Fruit fly (Drosophila melanogaster) whole organism, embryonic: ENCODE data around the gene CG9992.
A peak's percentile ranks its signal among the peaks of the same experiment; 100 is the strongest.

Experiments
- Abd-B ChIP-seq: fragments of 200-800 bp; sonication (Bioruptor generic); optimal IDR thresholded peaks from 2 replicates; lab custom pipeline; 2018; ENCODE audit warnings: missing biosample characterization, mild to moderate bottlenecking, missing genetic modification characterization, moderate library complexity
- Aef1 ChIP-seq: fragments of 200-800 bp; sonication (Bioruptor generic); IDR thresholded peaks from 3 replicates; pipeline ENCODE4 v1.3.6; 2022; ENCODE audit warnings: missing biosample characterization, missing genetic modification characterization
- Bgb ChIP-seq: fragments of 200-800 bp; sonication (Bioruptor generic); IDR thresholded peaks from 2 replicates; pipeline ENCODE4 v1.3.6; 2022; ENCODE audit warnings: missing biosample characterization, missing genetic modification characterization; ENCODE audit not compliant: partially characterized antibody
- CG10209 ChIP-seq: fragments of 200-800 bp; sonication (Bioruptor generic); optimal IDR thresholded peaks from 3 replicates; lab custom pipeline; 2017; ENCODE audit warnings: missing biosample characterization, mild to moderate bottlenecking, missing genetic modification characterization, missing genetic modification reagents
- CG10274 ChIP-seq: fragments of 200-800 bp; sonication (Bioruptor generic); optimal IDR thresholded peaks from 3 replicates; lab custom pipeline; 2017; ENCODE audit warnings: missing biosample characterization, mild to moderate bottlenecking, missing genetic modification characterization
- CG11093 ChIP-seq: fragments of 200-800 bp; sonication (Bioruptor generic); IDR thresholded peaks from 3 replicates; pipeline ENCODE4 v1.3.6; 2022; ENCODE audit warnings: missing biosample characterization, missing genetic modification characterization
- CG11560 ChIP-seq: fragments of 200-800 bp; sonication (Bioruptor generic); IDR thresholded peaks from 3 replicates; pipeline ENCODE4 v1.3.6; 2022; ENCODE audit warnings: missing biosample characterization, missing genetic modification characterization
- CG12104 ChIP-seq: fragments of 200-800 bp; sonication (Bioruptor generic); optimal IDR thresholded peaks from 3 replicates; lab custom pipeline; 2016; ENCODE audit warnings: missing biosample characterization, missing genetic modification characterization
- CG1233 ChIP-seq: fragments of 200-800 bp; sonication (Bioruptor generic); optimal IDR thresholded peaks from 4 replicates; lab custom pipeline; 2018; ENCODE audit warnings: missing biosample characterization, mild to moderate bottlenecking, missing genetic modification characterization
- CG15073 ChIP-seq: fragments of 200-800 bp; sonication (Bioruptor generic); optimal IDR thresholded peaks from 2 replicates; lab custom pipeline; 2016; ENCODE audit warnings: missing biosample characterization, missing genetic modification characterization
- CG16815 ChIP-seq: fragments of 200-800 bp; sonication (Bioruptor generic); optimal IDR thresholded peaks from 3 replicates; lab custom pipeline; 2017; ENCODE audit warnings: missing biosample characterization, mild to moderate bottlenecking, missing genetic modification characterization
- CG17186 ChIP-seq: fragments of 200-800 bp; sonication (Bioruptor generic); optimal IDR thresholded peaks from 3 replicates; lab custom pipeline; 2017; ENCODE audit warnings: missing biosample characterization, missing genetic modification reagents, missing genetic modification characterization
- CG17568 ChIP-seq: fragments of 200-800 bp; sonication (Bioruptor generic); optimal IDR thresholded peaks from 2 replicates; lab custom pipeline; 2018; ENCODE audit warnings: missing biosample characterization, mild to moderate bottlenecking, missing genetic modification characterization, moderate library complexity
- CG18619 ChIP-seq: fragments of 200-800 bp; sonication (Bioruptor generic); optimal IDR thresholded peaks from 3 replicates; lab custom pipeline; 2017; ENCODE audit warnings: missing biosample characterization, mild to moderate bottlenecking, missing genetic modification characterization
- CG2116 ChIP-seq: fragments of 200-800 bp; sonication (Bioruptor generic); optimal IDR thresholded peaks from 3 replicates; lab custom pipeline; 2018; ENCODE audit warnings: missing biosample characterization, mild to moderate bottlenecking, missing genetic modification characterization
- CG2202 ChIP-seq: fragments of 200-800 bp; sonication (Bioruptor generic); optimal IDR thresholded peaks from 2 replicates; lab custom pipeline; 2018; ENCODE audit warnings: missing biosample characterization, mild to moderate bottlenecking, missing genetic modification characterization
- CG32532 ChIP-seq: fragments of 200-800 bp; sonication (Bioruptor generic); IDR thresholded peaks from 2 replicates; pipeline ENCODE4 v1.3.6; 2022; ENCODE audit warnings: missing biosample characterization, missing genetic modification characterization
- CG32767 ChIP-seq: fragments of 200-800 bp; sonication (Bioruptor generic); IDR thresholded peaks from 2 replicates; pipeline ENCODE4 v1.3.6; 2022; ENCODE audit warnings: missing biosample characterization, missing genetic modification characterization
- CG34376 ChIP-seq: fragments of 200-800 bp; sonication (Bioruptor generic); optimal IDR thresholded peaks from 2 replicates; lab custom pipeline; 2018; ENCODE audit warnings: missing biosample characterization, mild to moderate bottlenecking, missing genetic modification characterization
- CG3726 ChIP-seq: fragments of 200-800 bp; sonication (Bioruptor generic); IDR thresholded peaks from 3 replicates; pipeline ENCODE4, ENCODE4 v1.3.6; 2022; ENCODE audit warnings: missing biosample characterization, missing genetic modification characterization
- CG4820 ChIP-seq: fragments of 200-800 bp; sonication (Bioruptor generic); optimal IDR thresholded peaks from 3 replicates; lab custom pipeline; 2016; ENCODE audit warnings: missing biosample characterization, missing genetic modification characterization
- CG4854 ChIP-seq: fragments of 200-800 bp; sonication (Bioruptor generic); optimal IDR thresholded peaks from 2 replicates; lab custom pipeline; 2016; ENCODE audit warnings: missing biosample characterization, missing genetic modification characterization, inconsistent platforms
- CG8359 ChIP-seq: fragments of 200-800 bp; sonication (Bioruptor generic); optimal IDR thresholded peaks from 2 replicates; lab custom pipeline; 2017; ENCODE audit warnings: missing biosample characterization, mild to moderate bottlenecking, missing genetic modification characterization, borderline replicate concordance
- CG8944 ChIP-seq: fragments of 200-800 bp; sonication (Bioruptor generic); optimal IDR thresholded peaks from 3 replicates; lab custom pipeline; 2016; ENCODE audit warnings: missing biosample characterization, missing genetic modification characterization
- Dad ChIP-seq: fragments of 200-800 bp; sonication (Bioruptor generic); optimal IDR thresholded peaks from 3 replicates; lab custom pipeline; 2016; ENCODE audit warnings: missing biosample characterization, missing genetic modification characterization
- Dp ChIP-seq: fragments of 200-800 bp; sonication (Bioruptor generic); optimal IDR thresholded peaks from 2 replicates; lab custom pipeline; 2018; ENCODE audit warnings: missing biosample characterization, mild to moderate bottlenecking, missing genetic modification characterization, moderate library complexity
- Ets65A ChIP-seq: fragments of 200-800 bp; sonication (Bioruptor generic); peaks from one replicate; lab custom pipeline; 2016; ENCODE audit warnings: missing biosample characterization, missing genetic modification characterization
- HLH54F ChIP-seq: fragments of 200-800 bp; sonication (Bioruptor generic); optimal IDR thresholded peaks from 3 replicates; lab custom pipeline; 2016; ENCODE audit warnings: missing biosample characterization, missing genetic modification characterization
- Hr39 ChIP-seq: fragments of >200 bp; optimal IDR thresholded peaks from 2 replicates; lab custom pipeline; 2017
- Hr78 ChIP-seq, 2 experiments: fragments of 200-800 bp in 1 of 2; fragments of >200 bp in 1 of 2; sonication (Bioruptor generic) in 1 of 2; optimal IDR thresholded peaks; 2 replicates each; lab custom pipeline; 2017 to 2019; ENCODE audit warnings: missing biosample characterization in 2 of 2, missing genetic modification characterization in 2 of 2, mild to moderate bottlenecking in 1 of 2, moderate library complexity in 1 of 2
- Max ChIP-seq: fragments of 200-800 bp; sonication (Bioruptor generic); optimal IDR thresholded peaks from 2 replicates; lab custom pipeline; 2016; ENCODE audit warnings: missing biosample characterization, mild to moderate bottlenecking, missing genetic modification characterization
- Nf-YA ChIP-seq: fragments of 200-800 bp; sonication (Bioruptor generic); IDR thresholded peaks from 2 replicates; pipeline ENCODE4 v1.3.6; 2022; ENCODE audit warnings: missing biosample characterization, missing genetic modification characterization
- Spps ChIP-seq: fragments of 200-800 bp; sonication (Bioruptor generic); optimal IDR thresholded peaks from 2 replicates; lab custom pipeline; 2018; ENCODE audit warnings: missing biosample characterization, mild to moderate bottlenecking, missing genetic modification characterization
- ac ChIP-seq: fragments of 200-800 bp; sonication (Bioruptor generic); optimal IDR thresholded peaks from 3 replicates; lab custom pipeline; 2017; ENCODE audit warnings: missing biosample characterization, mild to moderate bottlenecking, missing genetic modification characterization
- al ChIP-seq: fragments of 200-800 bp; sonication (Bioruptor generic); IDR thresholded peaks from 2 replicates; pipeline ENCODE4 v1.3.6; 2022; ENCODE audit warnings: missing biosample characterization, missing genetic modification characterization
- ash1 ChIP-seq: fragments of 200-800 bp; sonication (Bioruptor generic); optimal IDR thresholded peaks from 2 replicates; lab custom pipeline; 2018; ENCODE audit warnings: missing biosample characterization, mild to moderate bottlenecking, missing genetic modification characterization
- bowl ChIP-seq: fragments of 200-800 bp; sonication (Bioruptor generic); IDR thresholded peaks from 2 replicates; pipeline ENCODE4 v1.3.6; 2022; ENCODE audit warnings: missing biosample characterization, missing genetic modification characterization
- chif ChIP-seq, 2 experiments: fragments of 200-800 bp; sonication (Bioruptor generic); optimal IDR thresholded peaks; 3 replicates each; lab custom pipeline; 2016; ENCODE audit warnings: missing biosample characterization in 2 of 2, missing genetic modification characterization in 2 of 2
- chinmo ChIP-seq: fragments of 200-800 bp; sonication (Bioruptor generic); IDR thresholded peaks from 4 replicates; pipeline ENCODE4 v1.3.6; 2022; ENCODE audit warnings: missing biosample characterization, missing genetic modification characterization; ENCODE audit not compliant: partially characterized antibody
- dan ChIP-seq: fragments of 200-800 bp; sonication (Bioruptor generic); IDR thresholded peaks from 2 replicates; pipeline ENCODE4 v1.3.6; 2022; ENCODE audit warnings: missing biosample characterization, missing genetic modification characterization
- exex ChIP-seq: fragments of 200-800 bp; sonication (Bioruptor generic); optimal IDR thresholded peaks from 4 replicates; lab custom pipeline; 2018; ENCODE audit warnings: missing biosample characterization, mild to moderate bottlenecking, missing genetic modification characterization, moderate library complexity
- fd102C ChIP-seq: fragments of 200-800 bp; sonication (Bioruptor generic); optimal IDR thresholded peaks from 2 replicates; lab custom pipeline; 2018; ENCODE audit warnings: missing biosample characterization, mild to moderate bottlenecking, missing genetic modification characterization, moderate library complexity
- h ChIP-seq: fragments of >200 bp; optimal IDR thresholded peaks from 2 replicates; lab custom pipeline; 2017
- inv ChIP-seq: fragments of 200-800 bp; sonication (Bioruptor generic); IDR thresholded peaks from 2 replicates; pipeline ENCODE4 v1.3.6; 2022; ENCODE audit warnings: missing biosample characterization, missing genetic modification characterization; ENCODE audit not compliant: partially characterized antibody
- jigr1 ChIP-seq: fragments of 200-800 bp; sonication (Bioruptor generic); IDR thresholded peaks from 3 replicates; pipeline ENCODE4 v1.3.6; 2022; ENCODE audit warnings: missing biosample characterization, missing genetic modification characterization
- kni ChIP-seq: fragments of 200-800 bp; sonication (Bioruptor generic); optimal IDR thresholded peaks from 3 replicates; lab custom pipeline; 2017; ENCODE audit warnings: mild to moderate bottlenecking, missing biosample characterization, missing genetic modification reagents, missing genetic modification characterization
- odd ChIP-seq: fragments of 200-800 bp; sonication (Bioruptor generic); optimal IDR thresholded peaks from 2 replicates; lab custom pipeline; 2017; ENCODE audit warnings: missing biosample characterization, mild to moderate bottlenecking, missing genetic modification characterization
- sob ChIP-seq: fragments of 200-800 bp; sonication (Bioruptor generic); IDR thresholded peaks from 2 replicates; pipeline ENCODE4 v1.3.6; 2022; ENCODE audit warnings: missing biosample characterization, missing genetic modification characterization
- sr ChIP-seq: fragments of 200-800 bp; sonication (Bioruptor generic); IDR thresholded peaks from 3 replicates; pipeline ENCODE4 v1.3.6; 2022; ENCODE audit warnings: missing biosample characterization, missing genetic modification characterization
- sug ChIP-seq: fragments of 200-800 bp; optimal IDR thresholded peaks from 2 replicates; lab custom pipeline; 2019; ENCODE audit warnings: missing biosample characterization, mild to moderate bottlenecking, missing genetic modification characterization, moderate library complexity
- yki ChIP-seq: fragments of >200 bp; optimal IDR thresholded peaks from 3 replicates; lab custom pipeline; 2018

CG9992 gene

dm6 chrX:16333434-16334141, 51.1 kb downstream of the CG9992 start, which contains the start of the genes CG9921 and Dsp1 (continued):
- TF ChIP-seq CG2116 (GFP tag; lab: Kevin White, UChicago) (no peak), ac (GFP tag; lab: Kevin White, UChicago) (no peak), CG11093 (GFP tag; lab: Robert Waterston, UW) (no peak), CG17186 (no peak), ash1 (GFP tag; lab: Kevin White, UChicago) (no peak), CG32532 (GFP tag; lab: Robert Waterston, UW) (peak; percentile 25; the same call in 1 of the 2 replicates), Ets65A (GFP tag; lab: Kevin White, UChicago) (no peak), CG4854 (GFP tag; lab: Kevin White, UChicago) (no peak), CG10209 (GFP tag; lab: Kevin White, UChicago) (no peak), sr (GFP tag; lab: Robert Waterston, UW) (no peak), kni (GFP tag; lab: Kevin White, UChicago) (no peak), CG34376 (peak; percentile 61), CG12104 (GFP tag; lab: Kevin White, UChicago) (no peak), yki (lab: Kevin White, UChicago) (peak; percentile 90), CG10274 (GFP tag; lab: Kevin White, UChicago) (no peak), CG3726 (GFP tag; lab: Robert Waterston, UW) (no peak), chif (GFP tag; optimal IDR thresholded peaks at IDR 0.05; lab: Kevin White, UChicago) (no peak), jigr1 (GFP tag; lab: Robert Waterston, UW) (no peak), Hr39 (lab: Kevin White, UChicago) (no peak), CG15073 (GFP tag; lab: Kevin White, UChicago) (no peak), exex (tag; lab: Kevin White, UChicago) (no peak), CG16815 (GFP tag; lab: Kevin White, UChicago) (no peak), sob (GFP tag; lab: Robert Waterston, UW) (0 out of 2 replicates have a peak, but pooled peaks have one; percentile 13), CG4820 (GFP tag; lab: Kevin White, UChicago) (no peak), CG17568 (GFP tag; lab: Kevin White, UChicago) (no peak), CG8944 (no peak), HLH54F (GFP tag; lab: Kevin White, UChicago) (no peak), Spps (tag; lab: Kevin White, UChicago) (no peak), Nf-YA (GFP tag; lab: Robert Waterston, UW) (no peak), al (GFP tag; lab: Robert Waterston, UW) (no peak), Bgb (GFP tag; lab: Robert Waterston, UW) (peak; percentile 42; the same call in 1 of the 2 replicates), Max (GFP tag; lab: Kevin White, UChicago) (no peak), inv (GFP tag; lab: Robert Waterston, UW) (no peak), bowl (GFP tag; lab: Robert Waterston, UW) (no peak), fd102C (GFP tag; lab: Kevin White, UChicago) (no peak), Dp (GFP tag; lab: Kevin White, UChicago) (no peak), sug (tag; lab: Kevin White, UChicago) (peak; percentile 26), dan (GFP tag; lab: Robert Waterston, UW) (no peak), CG11560 (no peak), Abd-B (GFP tag; lab: Kevin White, UChicago) (no peak), CG32767 (GFP tag; lab: Robert Waterston, UW) (peak; percentile 90), CG8359 (no peak), Hr78 (GFP tag; optimal IDR thresholded peaks at IDR 0.05; lab: Kevin White, UChicago) (no peak), chinmo (GFP tag; lab: Robert Waterston, UW) (peak; percentile 95), CG1233 (no peak), CG2202 (tag; lab: Kevin White, UChicago) (no peak), Aef1 (GFP tag; lab: Robert Waterston, UW) (peak; percentile 38; the same call in 2 of the 3 replicates), CG18619 (GFP tag; lab: Kevin White, UChicago) (no peak), Dad (GFP tag; lab: Kevin White, UChicago) (no peak), odd (no peak), h (no peak)
